Fruit fly (Drosophila melanogaster): ENCODE data around the gene Msr-110.

dm6 chr3L:5576543-5576942 lies 605 bp downstream of the Msr-110 start:
- TF ChIP-seq CG10654 (GFP tag; optimal IDR thresholded peaks at IDR 0.05) (no peak), luna (GFP tag; optimal IDR thresholded peaks at IDR 0.05) (no peak), CG8290 (GFP tag; optimal IDR thresholded peaks at IDR 0.05) (no peak), CG8290 (tag; optimal IDR thresholded peaks at IDR 0.05) (no peak), H2.0 (GFP tag; IDR thresholded peaks at IDR 0.05) (no peak), CG7271 (tag; optimal IDR thresholded peaks at IDR 0.05) (no peak), toy (GFP tag; IDR thresholded peaks at IDR 0.05) (no peak), lab (GFP tag; optimal IDR thresholded peaks at IDR 0.05) (no peak), ERR (GFP tag; optimal IDR thresholded peaks at IDR 0.05) (no peak)
